Fruit fly (Drosophila melanogaster): Measurements from ENCODE around the gene CG14629.
A peak's percentile ranks its signal among the peaks of the same experiment; 100 is the strongest.

CG14629 gene

dm6 chrX:1083123-1083522, 31.8 kb downstream of the CG14629 start (continued):
- TF ChIP-seq D19B (GFP tag; optimal IDR thresholded peaks at IDR 0.05) (no peak), vvl (GFP tag; IDR thresholded peaks at IDR 0.05) (peak; percentile 74), CG10462 (GFP tag; optimal IDR thresholded peaks at IDR 0.05) (no peak), Dfd (GFP tag; optimal IDR thresholded peaks at IDR 0.05) (no peak), so (GFP tag; IDR thresholded peaks at IDR 0.05) (0 out of 3 replicates have a peak, but pooled peaks have one; percentile 40), kah (GFP tag; optimal IDR thresholded peaks at IDR 0.05) (no peak), CG2120 (GFP tag; optimal IDR thresholded peaks at IDR 0.05) (peak; percentile 38), Drgx (GFP tag; IDR thresholded peaks at IDR 0.05) (peak; percentile 88), az2 (GFP tag; optimal IDR thresholded peaks at IDR 0.05) (no peak), CG3407 (GFP tag; optimal IDR thresholded peaks at IDR 0.05) (no peak), peb (GFP tag; IDR thresholded peaks at IDR 0.05) (no peak), Pdp1 (GFP tag; optimal IDR thresholded peaks at IDR 0.05) (no peak), GATAe (GFP tag; conservative IDR thresholded peaks at IDR 0.05) (no peak), Dll (GFP tag; IDR thresholded peaks at IDR 0.05; ENCODE audit: partially characterized antibody) (no peak), CG15011 (GFP tag; optimal IDR thresholded peaks at IDR 0.05) (no peak), Ravus (GFP tag; IDR thresholded peaks at IDR 0.05) (no peak), ato (GFP tag; IDR thresholded peaks at IDR 0.05; ENCODE audit: partially characterized antibody) (no peak), pnt (GFP tag; optimal IDR thresholded peaks at IDR 0.05) (peak; percentile 36), z (GFP tag; IDR thresholded peaks at IDR 0.05) (no peak), CG5245 (GFP tag; optimal IDR thresholded peaks at IDR 0.05) (no peak), ham (GFP tag; IDR thresholded peaks at IDR 0.05) (no peak), pfk (GFP tag; optimal IDR thresholded peaks at IDR 0.05) (no peak), run (tag; optimal IDR thresholded peaks at IDR 0.05) (no peak), Xbp1 (GFP tag; optimal IDR thresholded peaks at IDR 0.05) (peak; percentile 36), crc (GFP tag; optimal IDR thresholded peaks at IDR 0.05) (no peak), sisA (GFP tag; IDR thresholded peaks at IDR 0.05) (peak; percentile 42), CG13287 (GFP tag; IDR thresholded peaks at IDR 0.05; ENCODE audit: partially characterized antibody) (no peak), CG2129 (GFP tag; IDR thresholded peaks at IDR 0.05; ENCODE audit: partially characterized antibody) (no peak), Fer2 (tag; optimal IDR thresholded peaks at IDR 0.05) (no peak), en (GFP tag; optimal IDR thresholded peaks at IDR 0.05) (no peak), Sox100B (GFP tag; optimal IDR thresholded peaks at IDR 0.05) (no peak), insv (GFP tag; optimal IDR thresholded peaks at IDR 0.05) (no peak), CG6854 (GFP tag; optimal IDR thresholded peaks at IDR 0.05) (no peak), CG7271 (tag; optimal IDR thresholded peaks at IDR 0.05) (no peak), nau (GFP tag; optimal IDR thresholded peaks at IDR 0.05) (no peak), CG8281 (tag; optimal IDR thresholded peaks at IDR 0.05) (no peak), kni (GFP tag; optimal IDR thresholded peaks at IDR 0.05) (no peak), CG18476 (GFP tag; optimal IDR thresholded peaks at IDR 0.05) (no peak), esg (GFP tag; conservative IDR thresholded peaks at IDR 0.05) (no peak), CG14441 (GFP tag; IDR thresholded peaks at IDR 0.05) (peak; percentile 41; the same call in 1 of the 2 replicates), HLH3B (GFP tag; IDR thresholded peaks at IDR 0.05) (0 out of 2 replicates have a peak, but pooled peaks have one; percentile 13), C15 (GFP tag; IDR thresholded peaks at IDR 0.05) (no peak), CG9727 (GFP tag; optimal IDR thresholded peaks at IDR 0.05) (peak; percentile 28), CrebB (tag; optimal IDR thresholded peaks at IDR 0.05) (no peak), CG11723 (GFP tag; optimal IDR thresholded peaks at IDR 0.05) (no peak), fd96Cb (tag; optimal IDR thresholded peaks at IDR 0.05) (no peak), CG17568 (GFP tag; optimal IDR thresholded peaks at IDR 0.05) (no peak), CG6813 (GFP tag; optimal IDR thresholded peaks at IDR 0.05) (no peak), onecut (GFP tag; IDR thresholded peaks at IDR 0.05) (no peak), CG9215 (GFP tag; IDR thresholded peaks at IDR 0.05) (no peak), CG17802 (tag; optimal IDR thresholded peaks at IDR 0.05) (no peak)

Data from whole organism, embryonic.